Worm (Caenorhabditis elegans) whole organism, L2 larva: ENCODE data around the gene srlf-4.

Experiments used
- C34F6.9 ChIP-seq: fragments of 150-350 bp; optimal IDR thresholded peaks from 2 replicates; lab custom pipeline; 2014; ENCODE audit warnings: missing biosample characterization, missing genetic modification characterization
- R02D3.7 ChIP-seq: fragments of 150-350 bp; optimal IDR thresholded peaks from 2 replicates; lab custom pipeline; 2014; ENCODE audit warnings: missing biosample characterization, missing genetic modification characterization
- Y55F3AM.14 ChIP-seq: fragments of 200-800 bp; sonication (Bioruptor generic); optimal IDR thresholded peaks from 2 replicates; lab custom pipeline; 2018; ENCODE audit warnings: mild to moderate bottlenecking, missing genetic modification characterization, missing compliant biosample characterization
- ZK546.5 ChIP-seq: sonication (generic microtip); optimal IDR thresholded peaks from 2 replicates; lab custom pipeline; 2017; ENCODE audit warnings: missing biosample characterization, missing genetic modification characterization
- blmp-1 ChIP-seq: sonication (generic microtip); optimal IDR thresholded peaks from 2 replicates; lab custom pipeline; 2017; ENCODE audit warnings: missing genetic modification characterization, mild to moderate bottlenecking, missing compliant biosample characterization, antibody characterized with exemption, moderate library complexity; ENCODE audit not compliant: insufficient read depth
- ceh-16 ChIP-seq: fragments of 150-350 bp; optimal IDR thresholded peaks from 2 replicates; lab custom pipeline; 2014; ENCODE audit warnings: missing biosample characterization, missing genetic modification characterization
- ceh-82 ChIP-seq: fragments of 150-350 bp; optimal IDR thresholded peaks from 2 replicates; lab custom pipeline; 2014; ENCODE audit warnings: missing biosample characterization, missing genetic modification characterization
- dmd-4 ChIP-seq: sonication (generic microtip); optimal IDR thresholded peaks from 2 replicates; lab custom pipeline; 2017; ENCODE audit warnings: missing biosample characterization, missing genetic modification characterization
- elt-1 ChIP-seq: fragments of 150-350 bp; optimal IDR thresholded peaks from 2 replicates; lab custom pipeline; 2014; ENCODE audit warnings: missing biosample characterization, missing genetic modification characterization
- fos-1 ChIP-seq: fragments of 150-350 bp; optimal IDR thresholded peaks from 2 replicates; lab custom pipeline; 2014; ENCODE audit warnings: missing biosample characterization, missing genetic modification characterization
- gmeb-1 ChIP-seq: fragments of 150-350 bp; optimal IDR thresholded peaks from 2 replicates; lab custom pipeline; 2014; ENCODE audit warnings: missing biosample characterization, missing genetic modification characterization
- lin-11 ChIP-seq: fragments of 150-350 bp; sonication (generic microtip); optimal IDR thresholded peaks from 2 replicates; lab custom pipeline; 2014; ENCODE audit warnings: missing biosample characterization, missing genetic modification characterization, inconsistent platforms, mixed read lengths
- lin-39 ChIP-seq: fragments of 150-350 bp; optimal IDR thresholded peaks from 2 replicates; lab custom pipeline; 2014; ENCODE audit warnings: missing biosample characterization, missing genetic modification reagents, missing genetic modification characterization
- mab-5 ChIP-seq: fragments of 150-350 bp; optimal IDR thresholded peaks from 2 replicates; lab custom pipeline; 2014; ENCODE audit warnings: missing biosample characterization, missing genetic modification characterization
- nhr-10 ChIP-seq: sonication (generic microtip); optimal IDR thresholded peaks from 2 replicates; lab custom pipeline; 2017; ENCODE audit warnings: missing biosample characterization, missing genetic modification characterization
- nhr-11 ChIP-seq: fragments of 150-350 bp; optimal IDR thresholded peaks from 2 replicates; lab custom pipeline; 2014; ENCODE audit warnings: missing biosample characterization, missing genetic modification characterization
- nhr-12 ChIP-seq: fragments of 150-350 bp; optimal IDR thresholded peaks from 2 replicates; lab custom pipeline; 2014; ENCODE audit warnings: missing biosample characterization, missing genetic modification characterization
- nhr-129 ChIP-seq: fragments of 150-350 bp; optimal IDR thresholded peaks from 2 replicates; lab custom pipeline; 2014; ENCODE audit warnings: missing biosample characterization, missing genetic modification characterization
- nhr-21 ChIP-seq: fragments of 150-350 bp; optimal IDR thresholded peaks from 2 replicates; lab custom pipeline; 2014; ENCODE audit warnings: missing biosample characterization, missing genetic modification characterization
- nhr-23 ChIP-seq: fragments of 150-350 bp; optimal IDR thresholded peaks from 2 replicates; lab custom pipeline; 2014; ENCODE audit warnings: missing biosample characterization, missing genetic modification reagents, missing genetic modification characterization
- nhr-25 ChIP-seq: fragments of 150-350 bp; sonication (generic microtip); optimal IDR thresholded peaks from 3 replicates; lab custom pipeline; 2014; ENCODE audit warnings: missing biosample characterization, missing genetic modification characterization
- nhr-6 ChIP-seq: fragments of 150-350 bp; optimal IDR thresholded peaks from 2 replicates; lab custom pipeline; 2014; ENCODE audit warnings: missing biosample characterization, missing genetic modification characterization
- nhr-77 ChIP-seq: fragments of 150-350 bp; optimal IDR thresholded peaks from 2 replicates; lab custom pipeline; 2014; ENCODE audit warnings: missing biosample characterization, missing genetic modification characterization
- peb-1 ChIP-seq: fragments of 150-350 bp; optimal IDR thresholded peaks from 2 replicates; lab custom pipeline; 2014; ENCODE audit warnings: missing biosample characterization, missing genetic modification characterization
- sem-4 ChIP-seq: fragments of 150-350 bp; optimal IDR thresholded peaks from 2 replicates; lab custom pipeline; 2014; ENCODE audit warnings: missing biosample characterization, missing genetic modification reagents, missing genetic modification characterization
- skn-1 ChIP-seq: sonication (generic microtip); optimal IDR thresholded peaks from 2 replicates; lab custom pipeline; 2017; ENCODE audit warnings: missing biosample characterization, missing genetic modification characterization
- sma-3 ChIP-seq: sonication (generic microtip); optimal IDR thresholded peaks from 2 replicates; lab custom pipeline; 2016; ENCODE audit warnings: missing genetic modification reagents, missing genetic modification characterization, missing compliant biosample characterization
- sma-9 ChIP-seq, 2 experiments: fragments of 150-350 bp in 1 of 2; sonication (generic microtip) in 1 of 2; optimal IDR thresholded peaks; 2 replicates each; lab custom pipeline; 2014 to 2016; ENCODE audit warnings: missing genetic modification characterization in 2 of 2, mild to moderate bottlenecking in 1 of 2, missing biosample characterization in 1 of 2, missing compliant biosample characterization in 1 of 2, missing genetic modification reagents in 1 of 2, moderate library complexity in 1 of 2
- snpc-4 ChIP-seq: fragments of 150-350 bp; optimal IDR thresholded peaks from 2 replicates; lab custom pipeline; 2014; ENCODE audit warnings: missing biosample characterization, missing genetic modification characterization
- unc-39 ChIP-seq: fragments of 150-350 bp; optimal IDR thresholded peaks from 2 replicates; lab custom pipeline; 2014; ENCODE audit warnings: missing biosample characterization, missing genetic modification characterization
- unc-62 ChIP-seq: fragments of 150-350 bp; optimal IDR thresholded peaks from 2 replicates; lab custom pipeline; 2014; ENCODE audit warnings: missing biosample characterization, missing genetic modification reagents, missing genetic modification characterization
- ztf-1 ChIP-seq: fragments of 200-800 bp; sonication (Bioruptor generic); conservative IDR thresholded peaks from 2 replicates; pipeline ENCODE4 v1.3.6; 2022; ENCODE audit warnings: missing genetic modification characterization, missing compliant biosample characterization
- ztf-4 ChIP-seq: fragments of 150-350 bp; optimal IDR thresholded peaks from 2 replicates; lab custom pipeline; 2014; ENCODE audit warnings: missing biosample characterization, missing genetic modification characterization

The srlf-4 gene

ce11 chrIV:12903687-12904086 lies 20.5 kb downstream of the srlf-4 start:
- TF ChIP-seq nhr-10 (no peak), R02D3.7 (no peak), blmp-1 (tag; lab: Kevin White, UChicago) (no peak), fos-1 (tag; lab: Kevin White, UChicago) (peak; percentile 55)

DNA sequence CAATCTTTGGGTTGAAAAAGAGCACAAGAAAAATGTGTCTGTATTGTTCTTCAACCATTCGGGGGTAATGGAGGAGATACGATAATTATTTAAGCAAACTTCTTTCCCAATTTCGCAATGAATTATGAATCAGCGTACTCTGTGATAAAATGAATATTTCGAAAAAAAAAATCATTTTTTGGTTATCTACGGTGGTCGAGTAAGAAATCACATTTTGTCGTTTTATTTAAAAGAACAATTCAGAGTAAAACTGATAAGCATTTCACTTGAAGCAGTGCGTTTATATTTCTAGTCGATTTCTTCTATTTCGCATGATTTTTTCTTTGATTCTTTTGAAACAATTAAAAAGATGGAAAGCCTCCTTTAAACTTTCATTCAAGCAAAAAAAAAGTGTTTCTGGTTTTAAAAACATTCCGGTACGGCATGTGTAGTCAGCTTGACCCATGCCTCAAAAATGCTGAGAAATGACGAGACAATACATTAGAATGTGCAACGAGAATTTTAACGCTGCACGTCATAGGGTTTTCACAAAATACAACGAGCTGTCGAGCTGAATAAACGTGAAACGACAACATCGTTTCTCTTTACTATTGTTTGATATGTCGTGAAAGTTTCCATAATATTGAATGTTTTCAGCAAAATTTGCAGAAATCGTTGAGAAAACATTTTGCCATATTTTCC lies 21.7 kb downstream of the srlf-4 start, which contains the start of gene K08D8.2:
Gene K08D8.2 (plus strand): TSS at position 631 of the 681 bp plus-strand sequence.
- TF ChIP-seq fos-1 (tag; lab: Kevin White, UChicago) (peak; percentile 66), nhr-12 (no peak), sma-9 (GFP tag; optimal IDR thresholded peaks at IDR 0.05; lab: Kevin White, UChicago) (no peak), sma-9 (tag; optimal IDR thresholded peaks at IDR 0.05; lab: Kevin White, UChicago) (no peak), snpc-4 (tag; lab: Kevin White, UChicago) (no peak), Y55F3AM.14 (GFP tag; lab: Kevin White, UChicago) (no peak), nhr-23 (tag; lab: Kevin White, UChicago) (no peak), ZK546.5 (tag; lab: Kevin White, UChicago) (no peak), mab-5 (tag; lab: Kevin White, UChicago) (no peak), gmeb-1 (no peak)

ce11 chrIV:12901602-12902001 lies 22.6 kb downstream of the srlf-4 start:
- TF ChIP-seq fos-1 (tag; lab: Kevin White, UChicago) (peak; percentile 69), sma-9 (GFP tag; optimal IDR thresholded peaks at IDR 0.05; lab: Kevin White, UChicago) (peak; percentile 39), sma-9 (tag; optimal IDR thresholded peaks at IDR 0.05; lab: Kevin White, UChicago) (no peak), peb-1 (tag; lab: Kevin White, UChicago) (no peak)

ce11 chrIV:12900267-12900666 lies 24.0 kb downstream of the srlf-4 start, which contains the start of gene K08D8.10:
K08D8.10 (plus strand) TSS chrIV:12900567.
- no peak for TF ChIP-seq nhr-129 (tag; lab: Kevin White, UChicago)
- TF ChIP-seq nhr-21 (tag; lab: Kevin White, UChicago), result no peak
- TF ChIP-seq nhr-11, result no peak
- TF ChIP-seq Y55F3AM.14 (GFP tag; lab: Kevin White, UChicago), result no peak
- no peak for TF ChIP-seq ztf-4 (tag; lab: Kevin White, UChicago)
- TF ChIP-seq sem-4 (tag; lab: Kevin White, UChicago), result no peak
- TF ChIP-seq unc-62 (GFP tag; lab: Kevin White, UChicago), result no peak
- no peak for TF ChIP-seq dmd-4 (tag; lab: Kevin White, UChicago)
- TF ChIP-seq lin-39 (tag; lab: Kevin White, UChicago), result no peak
- TF ChIP-seq skn-1, result no peak
- no peak for TF ChIP-seq nhr-10
- TF ChIP-seq ztf-1 (GFP tag; lab: Robert Waterston, UW), result no peak
- TF ChIP-seq C34F6.9 (tag; lab: Kevin White, UChicago), result no peak

DNA sequence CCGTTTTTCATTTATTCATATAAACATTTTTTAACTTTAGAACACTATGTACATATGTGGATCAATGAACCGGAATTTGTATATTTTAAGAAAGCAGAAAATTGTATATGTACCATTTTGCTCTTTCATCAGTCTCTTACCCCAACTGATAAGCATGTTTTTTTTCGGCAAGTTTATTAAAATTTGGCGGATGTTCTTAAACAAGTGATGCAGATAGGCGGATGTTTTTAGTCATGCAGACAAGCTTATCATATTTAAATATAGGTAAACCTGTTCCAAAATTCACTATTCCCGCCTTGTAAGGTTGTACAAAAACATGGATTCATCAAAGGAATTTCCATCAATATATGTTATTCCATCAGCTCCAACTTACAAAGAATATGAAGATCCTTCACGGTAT lies 24.8 kb downstream of the srlf-4 start, which contains the start of gene K08D8.9:
Gene K08D8.9 (plus strand): TSS at position 301 of the 400 bp plus-strand sequence.
- no peak for TF ChIP-seq C34F6.9 (tag; lab: Kevin White, UChicago)
- TF ChIP-seq nhr-25, result no peak
- no peak for TF ChIP-seq lin-11 (tag; lab: Kevin White, UChicago)
- no peak for TF ChIP-seq nhr-77 (tag; lab: Kevin White, UChicago)
- no peak for TF ChIP-seq unc-39 (tag; lab: Kevin White, UChicago)
- TF ChIP-seq ceh-16 (tag; lab: Kevin White, UChicago), result no peak
- TF ChIP-seq ceh-82 (tag; lab: Kevin White, UChicago), result no peak
- no peak for TF ChIP-seq skn-1
- TF ChIP-seq, all 48 proteins: peak for 0

ce11 chrIV:12898823-12899222 lies 25.4 kb downstream of the srlf-4 start:
- TF ChIP-seq sma-3 (no peak), R02D3.7 (no peak), ZK546.5 (tag; lab: Kevin White, UChicago) (no peak), nhr-6 (tag; lab: Kevin White, UChicago) (no peak), unc-62 (GFP tag; lab: Kevin White, UChicago) (no peak), ztf-4 (tag; lab: Kevin White, UChicago) (no peak), sma-9 (GFP tag; optimal IDR thresholded peaks at IDR 0.05; lab: Kevin White, UChicago) (no peak), sma-9 (tag; optimal IDR thresholded peaks at IDR 0.05; lab: Kevin White, UChicago) (no peak), nhr-25 (no peak), blmp-1 (tag; lab: Kevin White, UChicago) (no peak), elt-1 (tag; lab: Kevin White, UChicago) (no peak)
